Worm (Caenorhabditis elegans) whole organism, mixed stage, embryonic: ENCODE measurements around the gene Y110A2AR.1.

ENCODE experiments used
- bed-3 ChIP-seq: fragments of 200-800 bp; sonication (Bioruptor generic); optimal IDR thresholded peaks from 3 replicates; lab custom pipeline; 2018; ENCODE audit warnings: mild to moderate bottlenecking, missing genetic modification characterization, moderate library complexity, missing compliant biosample characterization
- blmp-1 ChIP-seq: fragments of 150-350 bp; optimal IDR thresholded peaks from 2 replicates; lab custom pipeline; 2014; ENCODE audit warnings: missing biosample characterization, missing genetic modification characterization
- ceh-39 ChIP-seq: fragments of 150-350 bp; optimal IDR thresholded peaks from 2 replicates; lab custom pipeline; 2014; ENCODE audit warnings: missing biosample characterization, missing genetic modification characterization
- ceh-43 ChIP-seq: fragments of 200-800 bp; sonication (Bioruptor generic); optimal IDR thresholded peaks from 2 replicates; lab custom pipeline; 2018; ENCODE audit warnings: mild to moderate bottlenecking, missing genetic modification characterization, moderate library complexity, missing compliant biosample characterization
- ceh-83 ChIP-seq: fragments of 200-800 bp; sonication (Bioruptor generic); optimal IDR thresholded peaks from 2 replicates; lab custom pipeline; 2018; ENCODE audit warnings: mild to moderate bottlenecking, missing genetic modification characterization, missing compliant biosample characterization
- ces-1 ChIP-seq: fragments of 150-350 bp; optimal IDR thresholded peaks from 2 replicates; lab custom pipeline; 2014; ENCODE audit warnings: missing biosample characterization, missing genetic modification reagents, missing genetic modification characterization
- cnd-1 ChIP-seq: fragments of 200-800 bp; sonication (Bioruptor generic); optimal IDR thresholded peaks from 2 replicates; lab custom pipeline; 2018; ENCODE audit warnings: mild to moderate bottlenecking, missing genetic modification characterization, missing compliant biosample characterization
- drap-1 ChIP-seq: fragments of 200-800 bp; sonication (Bioruptor generic); optimal IDR thresholded peaks from 3 replicates; lab custom pipeline; 2018; ENCODE audit warnings: mild to moderate bottlenecking, missing genetic modification characterization, missing compliant biosample characterization
- elt-1 ChIP-seq: sonication (generic microtip); optimal IDR thresholded peaks from 2 replicates; lab custom pipeline; 2017; ENCODE audit warnings: missing genetic modification characterization, mild to moderate bottlenecking, missing compliant biosample characterization, antibody characterized with exemption, moderate library complexity, borderline replicate concordance; ENCODE audit not compliant: insufficient read depth
- elt-3 ChIP-seq: fragments of 150-350 bp; optimal IDR thresholded peaks from 2 replicates; lab custom pipeline; 2014; ENCODE audit warnings: missing biosample characterization, missing genetic modification characterization
- lin-13 ChIP-seq: fragments of 150-350 bp; optimal IDR thresholded peaks from 2 replicates; lab custom pipeline; 2014; ENCODE audit warnings: missing biosample characterization, missing genetic modification characterization
- lin-32 ChIP-seq: fragments of 200-800 bp; sonication (Bioruptor generic); optimal IDR thresholded peaks from 2 replicates; lab custom pipeline; 2018; ENCODE audit warnings: mild to moderate bottlenecking, missing genetic modification characterization, missing compliant biosample characterization
- lsy-2 ChIP-seq: fragments of 150-350 bp; optimal IDR thresholded peaks from 2 replicates; lab custom pipeline; 2014; ENCODE audit warnings: missing biosample characterization, missing genetic modification characterization
- mab-5 ChIP-seq: fragments of 150-350 bp; optimal IDR thresholded peaks from 2 replicates; lab custom pipeline; 2014; ENCODE audit warnings: missing biosample characterization, missing genetic modification characterization
- mep-1 ChIP-seq: fragments of 150-350 bp; optimal IDR thresholded peaks from 2 replicates; lab custom pipeline; 2017; ENCODE audit warnings: missing biosample characterization, missing genetic modification reagents, missing genetic modification characterization, inconsistent platforms
- mls-2 ChIP-seq: sonication (generic microtip); optimal IDR thresholded peaks from 2 replicates; lab custom pipeline; 2016; ENCODE audit warnings: mild to moderate bottlenecking, missing genetic modification characterization, moderate library complexity, missing compliant biosample characterization
- nhr-12 ChIP-seq: fragments of 150-350 bp; optimal IDR thresholded peaks from 2 replicates; lab custom pipeline; 2014; ENCODE audit warnings: missing biosample characterization, missing genetic modification characterization
- nhr-2 ChIP-seq: fragments of 150-350 bp; optimal IDR thresholded peaks from 2 replicates; lab custom pipeline; 2014; ENCODE audit warnings: missing biosample characterization, missing genetic modification characterization
- nhr-237 ChIP-seq: fragments of 150-350 bp; optimal IDR thresholded peaks from 2 replicates; lab custom pipeline; 2014; ENCODE audit warnings: missing biosample characterization, missing genetic modification characterization
- nhr-76 ChIP-seq: sonication (generic microtip); optimal IDR thresholded peaks from 2 replicates; lab custom pipeline; 2017; ENCODE audit warnings: missing biosample characterization, missing genetic modification characterization
- pha-4 ChIP-seq: fragments of 150-350 bp; optimal IDR thresholded peaks from 2 replicates; lab custom pipeline; 2018; ENCODE audit warnings: missing biosample characterization, missing genetic modification reagents, missing genetic modification characterization
- sem-2 ChIP-seq: fragments of 200-800 bp; sonication (Bioruptor generic); optimal IDR thresholded peaks from 2 replicates; lab custom pipeline; 2018; ENCODE audit warnings: mild to moderate bottlenecking, missing genetic modification characterization, missing compliant biosample characterization
- snpc-4 ChIP-seq: fragments of 150-350 bp; optimal IDR thresholded peaks from 2 replicates; lab custom pipeline; 2014; ENCODE audit warnings: missing biosample characterization, missing genetic modification characterization
- sptf-1 ChIP-seq: sonication (generic microtip); optimal IDR thresholded peaks from 2 replicates; lab custom pipeline; 2017; ENCODE audit warnings: mild to moderate bottlenecking, missing genetic modification characterization, moderate library complexity, missing compliant biosample characterization
- tbx-8 ChIP-seq: fragments of 200-800 bp; sonication (Bioruptor generic); optimal IDR thresholded peaks from 2 replicates; lab custom pipeline; 2018; ENCODE audit warnings: mild to moderate bottlenecking, missing genetic modification characterization, moderate library complexity, missing compliant biosample characterization
- unc-120 ChIP-seq: sonication (generic microtip); optimal IDR thresholded peaks from 2 replicates; lab custom pipeline; 2017; ENCODE audit warnings: missing genetic modification characterization, missing compliant biosample characterization; ENCODE audit not compliant: poor library complexity, severe bottlenecking
- unc-62 ChIP-seq: fragments of 150-350 bp; optimal IDR thresholded peaks from 2 replicates; lab custom pipeline; 2014; ENCODE audit warnings: missing biosample characterization, missing genetic modification reagents, missing genetic modification characterization
- zip-8 ChIP-seq: fragments of 150-350 bp; optimal IDR thresholded peaks from 2 replicates; lab custom pipeline; 2014; ENCODE audit warnings: missing biosample characterization, missing genetic modification characterization
- ztf-11 ChIP-seq: fragments of 150-350 bp; optimal IDR thresholded peaks from 2 replicates; lab custom pipeline; 2014; ENCODE audit warnings: missing biosample characterization, missing genetic modification characterization

The Y110A2AR.1 gene

DNA sequence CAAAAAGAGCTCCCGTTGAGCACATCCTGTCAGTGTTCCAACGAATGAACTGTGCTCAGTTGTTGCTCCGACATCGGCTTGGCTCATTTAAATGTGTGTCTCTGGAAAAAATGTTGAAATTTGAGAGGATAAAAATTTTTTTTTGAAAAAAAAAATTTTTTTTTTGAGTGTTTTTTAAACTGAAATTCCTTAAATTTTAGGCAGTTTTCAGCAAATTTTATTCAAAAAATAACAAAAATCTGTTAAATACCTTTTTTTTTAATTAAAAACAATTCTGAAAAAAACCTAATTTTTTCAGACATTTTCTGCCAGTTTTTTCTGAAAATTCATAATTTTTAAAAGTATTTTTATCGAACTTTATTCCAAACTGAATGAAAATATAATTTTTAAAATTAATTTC is 34.7 kb upstream of the Y110A2AR.1 start, which contains the start of gene pigw-1:
TSS of gene pigw-1 (minus strand) at position 101 of the 400 bp plus-strand sequence.
- TF ChIP-seq blmp-1 (tag; lab: Kevin White, UChicago) (no peak), ces-1 (GFP tag; lab: Kevin White, UChicago) (no peak), nhr-76 (no peak), mls-2 (tag; lab: Kevin White, UChicago) (no peak), zip-8 (tag; lab: Kevin White, UChicago) (no peak), ztf-11 (no peak), mep-1 (no peak), bed-3 (GFP tag; lab: Kevin White, UChicago) (no peak), cnd-1 (no peak), ceh-83 (GFP tag; lab: Kevin White, UChicago) (no peak), drap-1 (no peak), unc-62 (GFP tag; lab: Kevin White, UChicago) (no peak), lin-13 (tag; lab: Kevin White, UChicago) (no peak), mab-5 (tag; lab: Kevin White, UChicago) (no peak), sptf-1 (tag; lab: Kevin White, UChicago) (no peak), pha-4 (tag; lab: Kevin White, UChicago) (no peak), elt-1 (tag; lab: Kevin White, UChicago) (no peak), lin-32 (GFP tag; lab: Kevin White, UChicago) (no peak), ceh-43 (no peak), nhr-12 (tag; lab: Kevin White, UChicago) (no peak)

DNA sequence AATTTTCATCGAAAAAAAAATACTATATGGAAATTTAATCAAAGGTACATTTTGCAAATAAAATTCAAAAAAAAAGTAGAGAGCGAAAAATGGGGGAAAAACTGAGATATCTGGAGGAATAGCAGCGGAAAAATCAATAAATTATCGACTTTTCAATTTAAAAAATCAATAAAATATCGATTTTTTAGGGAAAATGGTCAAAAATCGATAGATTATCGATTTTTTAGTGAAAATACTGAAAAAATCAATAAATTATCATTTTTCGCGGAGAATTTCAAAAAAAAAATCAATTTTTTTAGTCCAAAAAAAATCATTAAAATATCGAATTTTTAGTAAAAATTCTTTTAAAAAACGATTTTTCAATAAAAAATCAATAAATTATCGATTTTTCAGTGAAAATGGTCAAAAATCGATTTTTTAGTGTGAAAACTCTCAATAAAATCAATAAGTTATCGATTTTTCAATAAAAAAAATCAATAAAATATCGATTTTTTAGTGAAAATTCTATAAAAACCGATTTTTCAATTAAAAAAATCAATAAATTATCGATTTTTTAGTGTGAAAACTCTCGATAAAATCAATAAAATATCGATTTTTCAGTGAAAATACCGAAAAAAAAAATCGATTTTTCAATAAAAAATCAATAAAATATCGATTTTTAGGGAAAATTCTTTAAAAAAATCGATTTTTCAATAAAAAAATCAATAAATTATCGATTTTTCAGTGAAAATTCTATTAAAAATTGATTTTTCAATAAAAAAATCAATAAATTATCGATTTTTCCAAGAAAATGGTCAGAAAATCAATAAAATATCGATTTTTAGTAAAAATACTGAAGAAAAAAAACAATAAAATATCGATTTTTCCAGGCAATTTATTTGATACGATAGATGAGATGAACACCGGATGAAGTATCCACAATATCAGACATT is 33.7 kb upstream of the Y110A2AR.1 start:
- TF ChIP-seq tbx-8 (GFP tag; lab: Kevin White, UChicago) (no peak), nhr-76 (no peak), nhr-237 (no peak), ces-1 (GFP tag; lab: Kevin White, UChicago) (no peak), unc-120 (no peak), ztf-11 (no peak), ceh-39 (tag; lab: Kevin White, UChicago) (no peak), snpc-4 (tag; lab: Kevin White, UChicago) (no peak), elt-1 (tag; lab: Kevin White, UChicago) (no peak), mls-2 (tag; lab: Kevin White, UChicago) (no peak), pha-4 (tag; lab: Kevin White, UChicago) (no peak), unc-62 (GFP tag; lab: Kevin White, UChicago) (no peak)

- TF ChIP-seq snpc-4 (tag; lab: Kevin White, UChicago) (no peak), bed-3 (GFP tag; lab: Kevin White, UChicago) (no peak), mab-5 (tag; lab: Kevin White, UChicago) (no peak), mls-2 (tag; lab: Kevin White, UChicago) (peak; percentile 55), nhr-237 (peak; percentile 50), sptf-1 (tag; lab: Kevin White, UChicago) (peak; percentile 76), lin-32 (GFP tag; lab: Kevin White, UChicago) (peak; percentile 1), ces-1 (GFP tag; lab: Kevin White, UChicago) (peak; percentile 78), unc-62 (GFP tag; lab: Kevin White, UChicago) (no peak), blmp-1 (tag; lab: Kevin White, UChicago) (no peak), sem-2 (GFP tag; lab: Kevin White, UChicago) (no peak), elt-1 (tag; lab: Kevin White, UChicago) (no peak), cnd-1 (peak; percentile 63), pha-4 (tag; lab: Kevin White, UChicago) (peak; percentile 80), elt-3 (tag; lab: Kevin White, UChicago) (peak; percentile 27), mep-1 (peak; percentile 85), nhr-76 (no peak), lin-13 (tag; lab: Kevin White, UChicago) (peak; percentile 88), drap-1 (peak; percentile 10), lsy-2 (tag; lab: Kevin White, UChicago) (peak; percentile 69), nhr-2 (tag; lab: Kevin White, UChicago) (peak; percentile 9), ceh-39 (tag; lab: Kevin White, UChicago) (peak; percentile 55)
Observed at ce11 chrII:2888957-2889630, 30.4 kb upstream of the Y110A2AR.1 start, which contains the start of gene pinn-1. pinn-1 (minus strand) TSS chrII:2889007.
